Worm (Caenorhabditis elegans) whole organism, early embryonic: ENCODE measurements around the gene alh-1.

ENCODE experiments used
- B0310.2 ChIP-seq: sonication (generic microtip); optimal IDR thresholded peaks from 2 replicates; lab custom pipeline; 2016; ENCODE audit warnings: mild to moderate bottlenecking, missing genetic modification characterization, missing compliant biosample characterization
- F13C5.2 ChIP-seq: sonication (generic microtip); optimal IDR thresholded peaks from 2 replicates; lab custom pipeline; 2017; ENCODE audit warnings: mild to moderate bottlenecking, missing genetic modification characterization, inconsistent platforms, missing compliant biosample characterization
- aly-1 ChIP-seq: sonication (generic microtip); optimal IDR thresholded peaks from 2 replicates; lab custom pipeline; 2016; ENCODE audit warnings: missing genetic modification characterization, missing compliant biosample characterization
- ama-1 ChIP-seq: fragments of 150-350 bp; optimal IDR thresholded peaks from 2 replicates; lab custom pipeline; 2014
- ceh-13 ChIP-seq: fragments of 200-800 bp; sonication (Bioruptor generic); optimal IDR thresholded peaks from 2 replicates; lab custom pipeline; 2018; ENCODE audit warnings: mild to moderate bottlenecking, missing genetic modification characterization, missing compliant biosample characterization
- ceh-36 ChIP-seq: sonication (generic microtip); optimal IDR thresholded peaks from 2 replicates; lab custom pipeline; 2016; ENCODE audit warnings: missing genetic modification characterization, inconsistent platforms, missing compliant biosample characterization
- flt-1 ChIP-seq: fragments of 200-800 bp; sonication (Bioruptor generic); IDR thresholded peaks from 2 replicates; pipeline ENCODE4 v1.3.6; 2022; ENCODE audit warnings: missing genetic modification characterization, missing compliant biosample characterization
- hmg-4 ChIP-seq: fragments of 200-800 bp; sonication (Bioruptor generic); optimal IDR thresholded peaks from 2 replicates; lab custom pipeline; 2018; ENCODE audit warnings: mild to moderate bottlenecking, missing genetic modification characterization, missing compliant biosample characterization
- hnd-1 ChIP-seq: sonication (generic microtip); optimal IDR thresholded peaks from 2 replicates; lab custom pipeline; 2016; ENCODE audit warnings: missing genetic modification characterization, missing compliant biosample characterization
- pes-1 ChIP-seq: fragments of 200-800 bp; sonication (Bioruptor generic); IDR thresholded peaks from 2 replicates; pipeline ENCODE4 v1.3.6; 2022; ENCODE audit warnings: missing genetic modification reagents, missing genetic modification characterization, missing compliant biosample characterization
- scrt-1 ChIP-seq: fragments of 200-800 bp; sonication (Bioruptor generic); IDR thresholded peaks from 2 replicates; pipeline ENCODE4 v1.3.6; 2022; ENCODE audit warnings: missing genetic modification characterization, missing compliant biosample characterization
- tbx-11 ChIP-seq: fragments of 200-800 bp; sonication (Bioruptor generic); IDR thresholded peaks from 2 replicates; pipeline ENCODE4 v1.3.6; 2022; ENCODE audit warnings: missing genetic modification characterization, missing compliant biosample characterization
- tbx-37 ChIP-seq: fragments of 200-800 bp; sonication (Bioruptor generic); conservative IDR thresholded peaks from 2 replicates; pipeline ENCODE4 v1.3.6; 2022; ENCODE audit warnings: missing genetic modification reagents, missing genetic modification characterization, missing compliant biosample characterization
- tra-4 ChIP-seq: sonication (generic microtip); optimal IDR thresholded peaks from 2 replicates; lab custom pipeline; 2017; ENCODE audit warnings: missing genetic modification characterization, missing compliant biosample characterization

- TF ChIP-seq ama-1 (lab: Kevin White, UChicago) = no peak
- no peak for TF ChIP-seq scrt-1
- no peak for TF ChIP-seq F13C5.2
- no peak for TF ChIP-seq tbx-11 (GFP tag; lab: Robert Waterston, UW)
- TF ChIP-seq pes-1 (GFP tag; lab: Robert Waterston, UW) = no peak
- TF ChIP-seq aly-1 = no peak
- no peak for TF ChIP-seq flt-1
- no peak for TF ChIP-seq tbx-37 (GFP tag; lab: Robert Waterston, UW)
- TF ChIP-seq hmg-4 (GFP tag; lab: Kevin White, UChicago) = no peak
- no peak for TF ChIP-seq hnd-1 (tag; lab: Kevin White, UChicago)
- no peak for TF ChIP-seq B0310.2 (tag; lab: Kevin White, UChicago)
- no peak for TF ChIP-seq ceh-13 (GFP tag; lab: Kevin White, UChicago)
- TF ChIP-seq ceh-36 (tag; lab: Kevin White, UChicago) = no peak
- no peak for TF ChIP-seq tra-4
These were observed 19.2 kb downstream of the alh-1 start for ce11 chrIII:5096741-5097140.
